Fruit fly (Drosophila melanogaster) whole organism, embryonic: ENCODE results near the gene CG12728.

ENCODE experiments used
- CG10959 ChIP-seq: fragments of 200-800 bp; sonication (Bioruptor generic); IDR thresholded peaks from 2 replicates; pipeline ENCODE4 v1.3.6; 2022; ENCODE audit warnings: missing biosample characterization, missing genetic modification characterization
- CG12659 ChIP-seq: fragments of 200-800 bp; sonication (Bioruptor generic); optimal IDR thresholded peaks from 3 replicates; lab custom pipeline; 2017; ENCODE audit warnings: mild to moderate bottlenecking, missing biosample characterization, missing genetic modification reagents, missing genetic modification characterization
- CG13424 ChIP-seq: fragments of 200-800 bp; sonication (Bioruptor generic); optimal IDR thresholded peaks from 2 replicates; lab custom pipeline; 2019; ENCODE audit warnings: missing biosample characterization, mild to moderate bottlenecking, missing genetic modification characterization, moderate library complexity
- CG15696 ChIP-seq: fragments of 200-800 bp; sonication (Bioruptor generic); optimal IDR thresholded peaks from 2 replicates; lab custom pipeline; 2019; ENCODE audit warnings: missing biosample characterization, mild to moderate bottlenecking, missing genetic modification characterization, moderate library complexity
- CG17612 ChIP-seq: fragments of 200-800 bp; sonication (Bioruptor generic); IDR thresholded peaks from 2 replicates; pipeline ENCODE4 v1.3.6; 2022; ENCODE audit warnings: missing biosample characterization, missing genetic modification characterization
- CG18599 ChIP-seq: fragments of 200-800 bp; sonication (Bioruptor generic); optimal IDR thresholded peaks from 3 replicates; lab custom pipeline; 2017; ENCODE audit warnings: missing biosample characterization, missing genetic modification characterization, mild to moderate bottlenecking, moderate library complexity, missing genetic modification reagents
- CG18619 ChIP-seq: fragments of 200-800 bp; sonication (Bioruptor generic); optimal IDR thresholded peaks from 3 replicates; lab custom pipeline; 2017; ENCODE audit warnings: missing biosample characterization, mild to moderate bottlenecking, missing genetic modification characterization
- CG31224 ChIP-seq: fragments of 200-800 bp; sonication (Bioruptor generic); IDR thresholded peaks from 2 replicates; pipeline ENCODE4 v1.3.6; 2022; ENCODE audit warnings: missing biosample characterization, missing genetic modification characterization
- CG3281 ChIP-seq: fragments of 200-800 bp; sonication (Bioruptor generic); optimal IDR thresholded peaks from 3 replicates; lab custom pipeline; 2017; ENCODE audit warnings: missing biosample characterization, mild to moderate bottlenecking, missing genetic modification characterization
- CG4328 ChIP-seq: fragments of 200-800 bp; sonication (Bioruptor generic); optimal IDR thresholded peaks from 3 replicates; lab custom pipeline; 2017; ENCODE audit warnings: missing biosample characterization, missing genetic modification reagents, missing genetic modification characterization
- CG4617 ChIP-seq: fragments of 200-800 bp; sonication (Bioruptor generic); optimal IDR thresholded peaks from 3 replicates; lab custom pipeline; 2016; ENCODE audit warnings: missing biosample characterization, missing genetic modification characterization, borderline replicate concordance
- CG7357 ChIP-seq: fragments of 200-800 bp; sonication (Bioruptor generic); IDR thresholded peaks from 3 replicates; pipeline ENCODE4 v1.3.6; 2022; ENCODE audit warnings: missing biosample characterization, missing genetic modification characterization
- CG9727 ChIP-seq: fragments of 200-800 bp; sonication (Bioruptor generic); optimal IDR thresholded peaks from 3 replicates; lab custom pipeline; 2017; ENCODE audit warnings: missing biosample characterization, mild to moderate bottlenecking, missing genetic modification characterization
- Ets65A ChIP-seq: fragments of 200-800 bp; sonication (Bioruptor generic); peaks from one replicate; lab custom pipeline; 2016; ENCODE audit warnings: missing biosample characterization, missing genetic modification characterization
- HHEX ChIP-seq: fragments of 200-800 bp; sonication (Bioruptor generic); optimal IDR thresholded peaks from 3 replicates; lab custom pipeline; 2017; ENCODE audit warnings: missing biosample characterization, mild to moderate bottlenecking, missing genetic modification characterization, missing genetic modification reagents
- Hmx ChIP-seq: fragments of 200-800 bp; sonication (Bioruptor generic); optimal IDR thresholded peaks from 2 replicates; lab custom pipeline; 2016; ENCODE audit warnings: missing biosample characterization, missing genetic modification characterization
- Hr51 ChIP-seq, 2 experiments: fragments of 200-800 bp; sonication (Bioruptor generic); optimal IDR thresholded peaks; 2 replicates in 1 of 2; 3 replicates in 1 of 2; lab custom pipeline; 2016 to 2018; ENCODE audit warnings: missing biosample characterization in 2 of 2, missing genetic modification characterization in 2 of 2, mild to moderate bottlenecking in 1 of 2, moderate library complexity in 1 of 2
- Lim3 ChIP-seq: fragments of 200-800 bp; sonication (Bioruptor generic); IDR thresholded peaks from 2 replicates; pipeline ENCODE4 v1.3.6; 2022; ENCODE audit warnings: missing biosample characterization, missing genetic modification characterization
- Max ChIP-seq: fragments of 200-800 bp; sonication (Bioruptor generic); optimal IDR thresholded peaks from 2 replicates; lab custom pipeline; 2016; ENCODE audit warnings: missing biosample characterization, mild to moderate bottlenecking, missing genetic modification characterization
- Med ChIP-seq: fragments of 200-800 bp; sonication (Bioruptor generic); peaks from one replicate; lab custom pipeline; 2016; ENCODE audit warnings: missing biosample characterization, missing genetic modification characterization, mild to moderate bottlenecking, inconsistent platforms, moderate library complexity
- Mrtf ChIP-seq: fragments of 200-800 bp; sonication (Bioruptor generic); IDR thresholded peaks from 3 replicates; pipeline ENCODE4 v1.3.6; 2022; ENCODE audit warnings: missing biosample characterization, missing genetic modification characterization
- Oaz ChIP-seq: fragments of 200-800 bp; sonication (Bioruptor generic); IDR thresholded peaks from 2 replicates; pipeline ENCODE4 v1.3.6; 2022; ENCODE audit warnings: missing biosample characterization, missing genetic modification characterization
- aop ChIP-seq: fragments of 200-800 bp; sonication (Bioruptor generic); IDR thresholded peaks from 2 replicates; pipeline ENCODE4 v1.3.6; 2022; ENCODE audit warnings: missing biosample characterization, missing genetic modification characterization
- cad ChIP-seq: fragments of >200 bp; optimal IDR thresholded peaks from 2 replicates; lab custom pipeline; 2017; ENCODE audit warnings: missing biosample characterization, missing genetic modification characterization
- ci ChIP-seq: fragments of 200-800 bp; sonication (Bioruptor generic); IDR thresholded peaks from 3 replicates; pipeline ENCODE4 v1.3.6; 2022; ENCODE audit warnings: missing biosample characterization, missing genetic modification characterization
- dan ChIP-seq: fragments of 200-800 bp; sonication (Bioruptor generic); IDR thresholded peaks from 2 replicates; pipeline ENCODE4 v1.3.6; 2022; ENCODE audit warnings: missing biosample characterization, missing genetic modification characterization
- danr ChIP-seq: fragments of 200-800 bp; sonication (Bioruptor generic); IDR thresholded peaks from 2 replicates; pipeline ENCODE4 v1.3.6; 2022; ENCODE audit warnings: missing biosample characterization, missing genetic modification characterization
- esg ChIP-seq: fragments of 200-800 bp; sonication (Bioruptor generic); conservative IDR thresholded peaks from 2 replicates; pipeline ENCODE4 v1.3.6; 2022; ENCODE audit warnings: missing biosample characterization, missing genetic modification characterization
- fd3F ChIP-seq: fragments of 200-800 bp; sonication (Bioruptor generic); optimal IDR thresholded peaks from 2 replicates; lab custom pipeline; 2018; ENCODE audit warnings: missing biosample characterization, mild to moderate bottlenecking, missing genetic modification characterization, moderate library complexity
- gem ChIP-seq: fragments of 200-800 bp; sonication (Bioruptor generic); optimal IDR thresholded peaks from 2 replicates; lab custom pipeline; 2019; ENCODE audit warnings: missing biosample characterization, mild to moderate bottlenecking, missing genetic modification characterization, moderate library complexity
- her ChIP-seq: fragments of 200-800 bp; sonication (Bioruptor generic); optimal IDR thresholded peaks from 2 replicates; lab custom pipeline; 2016; ENCODE audit warnings: missing biosample characterization, missing genetic modification characterization
- nau ChIP-seq: fragments of 200-800 bp; sonication (Bioruptor generic); optimal IDR thresholded peaks from 3 replicates; lab custom pipeline; 2017; ENCODE audit warnings: missing biosample characterization, mild to moderate bottlenecking, missing genetic modification characterization, missing genetic modification reagents
- odd ChIP-seq: fragments of 200-800 bp; sonication (Bioruptor generic); optimal IDR thresholded peaks from 2 replicates; lab custom pipeline; 2017; ENCODE audit warnings: missing biosample characterization, mild to moderate bottlenecking, missing genetic modification characterization
- org-1 ChIP-seq: fragments of 200-800 bp; sonication (Bioruptor generic); optimal IDR thresholded peaks from 2 replicates; lab custom pipeline; 2017; ENCODE audit warnings: missing biosample characterization, missing genetic modification characterization
- p53 ChIP-seq: fragments of 200-800 bp; sonication (Bioruptor generic); optimal IDR thresholded peaks from 2 replicates; lab custom pipeline; 2016; ENCODE audit warnings: missing biosample characterization, missing genetic modification characterization
- pho ChIP-seq: fragments of 200-800 bp; sonication (Bioruptor generic); optimal IDR thresholded peaks from 2 replicates; lab custom pipeline; 2016; ENCODE audit warnings: missing biosample characterization, missing genetic modification characterization
- prd ChIP-seq, 3 experiments: fragments of >200 bp in 2 of 3; fragments of 200-800 bp in 1 of 3; sonication (Bioruptor generic) in 1 of 3; optimal IDR thresholded peaks in 2 of 3; IDR thresholded peaks in 1 of 3; 2 replicates in 2 of 3; 3 replicates in 1 of 3; pipeline versions ENCODE4 v1.3.6 to Lab custom; 2017 to 2022; ENCODE audit warnings: missing biosample characterization in 1 of 3, missing genetic modification characterization in 1 of 3
- pros ChIP-seq: fragments of 200-800 bp; sonication (Bioruptor generic); optimal IDR thresholded peaks from 3 replicates; lab custom pipeline; 2019; ENCODE audit warnings: missing biosample characterization, mild to moderate bottlenecking, missing genetic modification characterization, moderate library complexity
- psq ChIP-seq: fragments of 200-800 bp; sonication (Bioruptor generic); optimal IDR thresholded peaks from 2 replicates; lab custom pipeline; 2017; ENCODE audit warnings: missing biosample characterization, missing genetic modification characterization
- row ChIP-seq: fragments of 200-800 bp; sonication (Bioruptor generic); IDR thresholded peaks from 3 replicates; pipeline ENCODE4 v1.3.6; 2022; ENCODE audit warnings: missing biosample characterization, missing genetic modification characterization
- sd ChIP-seq: fragments of 200-800 bp; sonication (Bioruptor generic); optimal IDR thresholded peaks from 3 replicates; lab custom pipeline; 2018; ENCODE audit warnings: missing biosample characterization, mild to moderate bottlenecking, missing genetic modification characterization, moderate library complexity
- sens ChIP-seq: fragments of 200-800 bp; sonication (Bioruptor generic); peaks from one replicate; lab custom pipeline; 2016; ENCODE audit warnings: missing biosample characterization, missing genetic modification characterization
- slbo ChIP-seq: fragments of 200-800 bp; sonication (Bioruptor generic); IDR thresholded peaks from 2 replicates; pipeline ENCODE4 v1.3.6; 2022; ENCODE audit warnings: missing biosample characterization, missing genetic modification characterization
- slou ChIP-seq: fragments of 200-800 bp; sonication (Bioruptor generic); optimal IDR thresholded peaks from 3 replicates; lab custom pipeline; 2016; ENCODE audit warnings: missing biosample characterization, missing genetic modification characterization
- so ChIP-seq: fragments of 200-800 bp; sonication (Bioruptor generic); IDR thresholded peaks from 3 replicates; pipeline ENCODE4 v1.3.6; 2022; ENCODE audit warnings: missing biosample characterization, missing genetic modification characterization
- sug ChIP-seq: fragments of 200-800 bp; optimal IDR thresholded peaks from 2 replicates; lab custom pipeline; 2019; ENCODE audit warnings: missing biosample characterization, mild to moderate bottlenecking, missing genetic modification characterization, moderate library complexity
- tll ChIP-seq, 2 experiments: fragments of 200-800 bp in 1 of 2; fragments of >200 bp in 1 of 2; sonication (Bioruptor generic) in 1 of 2; optimal IDR thresholded peaks; 2 replicates each; lab custom pipeline; 2017 to 2019; ENCODE audit warnings: missing biosample characterization in 2 of 2, missing genetic modification characterization in 2 of 2, mild to moderate bottlenecking in 1 of 2, moderate library complexity in 1 of 2
- unpg ChIP-seq: fragments of 200-800 bp; sonication (Bioruptor generic); optimal IDR thresholded peaks from 3 replicates; lab custom pipeline; 2018; ENCODE audit warnings: missing biosample characterization, mild to moderate bottlenecking, missing genetic modification characterization, moderate library complexity

The CG12728 gene

dm6 chrX:5969860-5970665, 27.7 kb downstream of the CG12728 start (continued):
- TF ChIP-seq Max (GFP tag; lab: Kevin White, UChicago) (peak; percentile 13), HHEX (GFP tag; lab: Kevin White, UChicago) (no peak), prd (optimal IDR thresholded peaks at IDR 0.05; lab: Kevin White, UChicago) (no peak), prd (GFP tag; IDR thresholded peaks at IDR 0.05; lab: Robert Waterston, UW) (peak; percentile 58), esg (GFP tag; lab: Robert Waterston, UW) (peak; percentile 45), pros (GFP tag; lab: Kevin White, UChicago) (peak; percentile 9), Hr51 (GFP tag; optimal IDR thresholded peaks at IDR 0.05; lab: Kevin White, UChicago) (peak in 1 of 2 experiments; percentile 59), Lim3 (GFP tag; lab: Robert Waterston, UW) (0 out of 2 replicates have a peak, but pooled peaks have one; percentile 5), CG4617 (GFP tag; lab: Kevin White, UChicago) (no peak), odd (GFP tag; lab: Kevin White, UChicago) (peak; percentile 1), CG7357 (GFP tag; lab: Robert Waterston, UW) (peak; percentile 12; the same call in 1 of the 3 replicates), Mrtf (GFP tag; lab: Robert Waterston, UW) (0 out of 3 replicates have a peak, but pooled peaks have one; percentile 4), CG4328 (GFP tag; lab: Kevin White, UChicago) (peak; percentile 37), fd3F (GFP tag; lab: Kevin White, UChicago) (peak; percentile 4), danr (GFP tag; lab: Robert Waterston, UW) (peak; percentile 26; the same call in 1 of the 2 replicates), unpg (GFP tag; lab: Kevin White, UChicago) (peak; percentile 45), psq (GFP tag; lab: Kevin White, UChicago) (no peak), CG10959 (peak; percentile 35; the same call in 1 of the 2 replicates), aop (no peak), nau (GFP tag; lab: Kevin White, UChicago) (peak; percentile 21), CG17612 (GFP tag; lab: Robert Waterston, UW) (0 out of 2 replicates have a peak, but pooled peaks have one; percentile 27), CG18619 (GFP tag; lab: Kevin White, UChicago) (peak; percentile 50), CG13424 (tag; lab: Kevin White, UChicago) (peak; percentile 60), CG12659 (GFP tag; lab: Kevin White, UChicago) (peak; percentile 52), CG18599 (peak; percentile 57), sens (GFP tag; lab: Kevin White, UChicago) (peak; percentile 73), sug (tag; lab: Kevin White, UChicago) (peak; percentile 38), Ets65A (GFP tag; lab: Kevin White, UChicago) (peak; percentile 59), sd (tag; lab: Kevin White, UChicago) (peak; percentile 43), CG15696 (tag; lab: Kevin White, UChicago) (peak; percentile 31), CG9727 (GFP tag; lab: Kevin White, UChicago) (peak; percentile 61), cad (no peak), slbo (GFP tag; lab: Robert Waterston, UW) (peak; percentile 45), dan (0 out of 2 replicates have a peak, but pooled peaks have one; percentile 26), CG31224 (GFP tag; lab: Robert Waterston, UW) (no peak), gem (tag; lab: Kevin White, UChicago) (peak; percentile 65), Hmx (GFP tag; lab: Kevin White, UChicago) (no peak), row (GFP tag; lab: Robert Waterston, UW) (peak; percentile 62), p53 (GFP tag; lab: Kevin White, UChicago) (no peak), tll (GFP tag; optimal IDR thresholded peaks at IDR 0.05; lab: Kevin White, UChicago) (no peak), so (GFP tag; lab: Robert Waterston, UW) (0 out of 3 replicates have a peak, but pooled peaks have one; percentile 9), Oaz (peak; percentile 18; the same call in 1 of the 2 replicates), ci (GFP tag; lab: Robert Waterston, UW) (peak; percentile 76), pho (GFP tag; lab: Kevin White, UChicago) (peak; percentile 41), her (GFP tag; lab: Kevin White, UChicago) (no peak), CG3281 (GFP tag; lab: Kevin White, UChicago) (peak; percentile 15), slou (peak; percentile 7), org-1 (peak; percentile 20), Med (peak; percentile 59)
